Worm (Caenorhabditis elegans): ENCODE data around the gene cnt-2.

The cnt-2 gene

DNA sequence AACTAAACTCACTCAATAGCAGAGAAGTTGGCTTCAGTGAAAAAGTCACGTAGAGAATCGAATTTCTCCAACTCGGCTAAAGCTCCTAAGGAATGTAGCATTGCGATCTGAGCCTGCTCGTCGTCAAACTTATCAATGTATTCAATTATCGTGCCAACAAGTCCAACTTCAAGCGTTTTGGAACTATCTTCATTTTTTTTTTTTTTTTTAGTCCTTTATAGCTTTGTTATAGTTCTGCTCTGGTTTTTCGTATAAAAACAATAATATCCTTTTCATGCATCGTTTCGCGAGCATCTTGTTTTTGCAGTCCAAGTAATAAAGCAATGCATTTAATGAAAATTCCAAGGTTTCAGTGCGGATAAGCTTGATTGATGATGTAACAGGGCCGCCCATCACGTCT is 34.2 kb downstream of the cnt-2 start, which contains the start of gene Y39A1A.31:
Y39A1A.31 (minus strand) TSS at position 101 of the 400 bp plus-strand sequence.
- no peak for TF ChIP-seq pes-1 (GFP tag; IDR thresholded peaks at IDR 0.05)
- TF ChIP-seq ets-7 (tag; optimal IDR thresholded peaks at IDR 0.05), result no peak
- no peak for TF ChIP-seq tbx-11 (GFP tag; IDR thresholded peaks at IDR 0.05)
- TF ChIP-seq ceh-13 (GFP tag; optimal IDR thresholded peaks at IDR 0.05), result no peak

DNA sequence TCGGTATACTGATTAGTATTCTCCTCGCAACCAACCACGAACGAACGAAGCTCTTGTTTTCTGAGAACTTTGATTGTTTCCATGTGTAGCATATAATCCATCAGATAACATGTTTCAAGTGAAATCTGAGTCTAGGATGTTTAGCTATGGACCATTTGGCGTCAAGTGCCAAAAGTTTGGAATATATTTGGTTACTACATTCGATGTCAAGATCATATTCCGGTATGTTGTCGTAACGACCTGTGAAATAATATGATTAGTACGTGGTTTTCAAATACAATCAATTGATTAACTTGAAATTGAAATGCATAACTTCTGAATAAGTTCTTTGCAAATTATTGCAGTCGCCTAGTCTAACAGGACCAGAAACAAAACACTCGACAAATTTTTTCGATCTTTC is 36.2 kb downstream of the cnt-2 start, which contains the start of gene Y39A1A.17:
Y39A1A.17 (minus strand) TSS at position 101 of the 400 bp plus-strand sequence.
- TF ChIP-seq B0310.2 (tag; optimal IDR thresholded peaks at IDR 0.05) (no peak), sea-1 (GFP tag; conservative IDR thresholded peaks at IDR 0.05) (no peak), scrt-1 (GFP tag; IDR thresholded peaks at IDR 0.05) (no peak), tra-4 (tag; optimal IDR thresholded peaks at IDR 0.05) (no peak), F13C5.2 (tag; optimal IDR thresholded peaks at IDR 0.05) (no peak), hnd-1 (tag; optimal IDR thresholded peaks at IDR 0.05) (no peak), tbx-11 (GFP tag; IDR thresholded peaks at IDR 0.05) (no peak), hmg-4 (GFP tag; optimal IDR thresholded peaks at IDR 0.05) (no peak), ceh-13 (GFP tag; optimal IDR thresholded peaks at IDR 0.05) (no peak), tbx-37 (GFP tag; conservative IDR thresholded peaks at IDR 0.05) (no peak), flt-1 (GFP tag; IDR thresholded peaks at IDR 0.05) (no peak), ama-1 (optimal IDR thresholded peaks at IDR 0.05) (no peak), ceh-36 (tag; optimal IDR thresholded peaks at IDR 0.05) (no peak), hmbx-1 (tag; optimal IDR thresholded peaks at IDR 0.05) (no peak), pes-1 (GFP tag; IDR thresholded peaks at IDR 0.05) (no peak)

DNA sequence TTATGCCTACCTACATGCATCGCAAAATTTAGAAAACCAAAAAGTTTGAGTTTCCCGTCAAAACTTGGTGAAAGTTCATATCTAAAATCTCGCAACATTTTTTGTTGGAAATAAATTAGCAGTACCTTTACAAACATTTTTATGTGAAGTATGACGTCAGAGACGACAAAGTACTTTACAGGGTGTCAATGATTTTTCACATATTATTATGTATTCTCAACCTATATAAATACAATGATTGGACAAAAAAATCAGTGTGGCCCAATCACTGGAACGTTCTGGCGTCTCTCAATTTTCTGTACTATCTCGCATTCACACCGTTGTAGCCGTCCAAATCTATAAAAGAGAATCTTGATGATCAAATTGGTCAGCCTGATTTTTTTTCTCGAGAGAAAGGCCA is 39.5 kb downstream of the cnt-2 start, which contains the start of the genes Y39A1A.18 and fmo-3:
Y39A1A.18 (minus strand) TSS at position 192 of the 400 bp plus-strand sequence.
fmo-3 (plus strand) TSS at position 388 of the 400 bp plus-strand sequence.
- TF ChIP-seq hnd-1 (tag; optimal IDR thresholded peaks at IDR 0.05) (no peak), tbx-11 (GFP tag; IDR thresholded peaks at IDR 0.05) (no peak), sea-1 (GFP tag; conservative IDR thresholded peaks at IDR 0.05) (no peak), F13C5.2 (tag; optimal IDR thresholded peaks at IDR 0.05) (no peak), ceh-36 (tag; optimal IDR thresholded peaks at IDR 0.05) (no peak), tra-4 (tag; optimal IDR thresholded peaks at IDR 0.05) (no peak), ama-1 (optimal IDR thresholded peaks at IDR 0.05) (no peak), ets-7 (tag; optimal IDR thresholded peaks at IDR 0.05) (no peak), hmg-4 (GFP tag; optimal IDR thresholded peaks at IDR 0.05) (no peak), scrt-1 (GFP tag; IDR thresholded peaks at IDR 0.05) (no peak), aly-1 (tag; optimal IDR thresholded peaks at IDR 0.05) (no peak), hmbx-1 (tag; optimal IDR thresholded peaks at IDR 0.05) (no peak), ceh-13 (GFP tag; optimal IDR thresholded peaks at IDR 0.05) (no peak), B0310.2 (tag; optimal IDR thresholded peaks at IDR 0.05) (no peak), pes-1 (GFP tag; IDR thresholded peaks at IDR 0.05) (no peak), tbx-37 (GFP tag; conservative IDR thresholded peaks at IDR 0.05) (no peak), flt-1 (GFP tag; IDR thresholded peaks at IDR 0.05) (no peak)

DNA sequence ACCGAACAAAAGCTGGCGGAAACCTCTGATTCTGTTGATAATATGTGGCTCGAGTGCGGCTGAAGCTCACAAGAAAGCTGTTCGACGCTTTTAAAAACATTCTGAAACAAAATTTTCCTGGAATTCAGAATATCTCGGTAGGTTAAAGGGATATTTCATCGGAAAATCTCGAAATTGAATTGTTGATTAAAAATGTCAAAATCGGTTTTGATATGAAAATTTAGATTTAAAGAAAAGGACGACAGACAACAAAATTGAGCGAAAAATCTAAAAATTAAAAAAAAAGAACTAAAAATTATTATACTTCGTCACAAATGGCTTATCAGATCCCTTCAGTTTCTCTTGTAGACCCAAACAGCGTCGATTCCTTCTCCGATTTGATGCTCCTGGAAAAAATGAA is 45.6 kb downstream of the cnt-2 start, which contains the start of gene Y39A1A.20:
Y39A1A.20 (minus strand) TSS at position 101 of the 400 bp plus-strand sequence.
- TF ChIP-seq hmbx-1 (tag; optimal IDR thresholded peaks at IDR 0.05), result no peak
- TF ChIP-seq ama-1 (optimal IDR thresholded peaks at IDR 0.05), result no peak
- TF ChIP-seq tbx-37 (GFP tag; conservative IDR thresholded peaks at IDR 0.05), result no peak
- no peak for TF ChIP-seq hnd-1 (tag; optimal IDR thresholded peaks at IDR 0.05)
- no peak for TF ChIP-seq flt-1 (GFP tag; IDR thresholded peaks at IDR 0.05)
- no peak for TF ChIP-seq pes-1 (GFP tag; IDR thresholded peaks at IDR 0.05)
- TF ChIP-seq tra-4 (tag; optimal IDR thresholded peaks at IDR 0.05), result no peak
- no peak for TF ChIP-seq B0310.2 (tag; optimal IDR thresholded peaks at IDR 0.05)
- no peak for TF ChIP-seq ceh-36 (tag; optimal IDR thresholded peaks at IDR 0.05)
- TF ChIP-seq scrt-1 (GFP tag; IDR thresholded peaks at IDR 0.05), result no peak
- TF ChIP-seq aly-1 (tag; optimal IDR thresholded peaks at IDR 0.05), result no peak
- no peak for TF ChIP-seq ceh-13 (GFP tag; optimal IDR thresholded peaks at IDR 0.05)

DNA sequence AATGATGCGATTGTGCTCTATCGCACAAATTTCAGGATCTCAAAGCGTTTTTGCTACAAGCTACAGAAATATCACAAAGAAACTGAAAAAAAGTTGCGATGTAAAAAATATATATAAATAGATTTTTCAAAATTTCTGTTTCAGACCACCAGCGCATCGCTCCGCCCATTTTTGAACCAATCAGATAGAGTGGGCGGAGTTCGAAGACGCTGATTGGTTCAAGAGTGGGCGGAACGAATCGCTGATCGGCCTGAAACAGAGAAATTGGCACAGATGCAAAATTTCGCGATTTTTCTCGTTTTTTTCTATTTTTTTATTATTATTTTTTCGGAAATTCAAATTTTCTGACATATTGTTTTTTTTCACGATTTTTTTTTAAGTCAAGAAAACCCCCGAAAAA is 48.0 kb downstream of the cnt-2 start:
- TF ChIP-seq ceh-13 (GFP tag; optimal IDR thresholded peaks at IDR 0.05), result no peak
- no peak for TF ChIP-seq ceh-36 (tag; optimal IDR thresholded peaks at IDR 0.05)
- no peak for TF ChIP-seq tra-4 (tag; optimal IDR thresholded peaks at IDR 0.05)
- TF ChIP-seq hmg-4 (GFP tag; optimal IDR thresholded peaks at IDR 0.05), result no peak
- TF ChIP-seq pes-1 (GFP tag; IDR thresholded peaks at IDR 0.05), result no peak
- no peak for TF ChIP-seq tbx-11 (GFP tag; IDR thresholded peaks at IDR 0.05)
- no peak for TF ChIP-seq aly-1 (tag; optimal IDR thresholded peaks at IDR 0.05)
- no peak for TF ChIP-seq sea-1 (GFP tag; conservative IDR thresholded peaks at IDR 0.05)
- TF ChIP-seq ets-7 (tag; optimal IDR thresholded peaks at IDR 0.05), result no peak

DNA sequence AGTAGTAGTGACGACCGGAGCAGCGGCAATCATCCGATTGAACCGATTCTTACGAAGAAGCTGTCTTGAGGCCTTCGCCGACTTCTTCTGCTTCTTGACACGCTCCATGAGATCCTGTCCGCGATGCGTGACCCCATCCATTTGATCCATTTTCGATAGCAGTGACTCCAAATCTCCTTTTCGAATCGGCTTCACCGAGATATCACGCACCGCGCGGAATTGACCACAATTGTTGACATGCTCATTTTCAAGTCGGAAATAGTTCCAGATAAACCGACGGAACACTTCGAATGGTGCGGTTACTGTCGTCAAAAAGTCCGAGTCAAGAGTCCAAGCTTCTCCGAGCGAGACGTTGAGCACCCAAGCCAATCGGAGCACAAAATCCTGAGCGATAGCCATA is 49.0 kb downstream of the cnt-2 start:
- no peak for TF ChIP-seq tra-4 (tag; optimal IDR thresholded peaks at IDR 0.05)
- no peak for TF ChIP-seq ceh-36 (tag; optimal IDR thresholded peaks at IDR 0.05)
- TF ChIP-seq F13C5.2 (tag; optimal IDR thresholded peaks at IDR 0.05), result no peak
- no peak for TF ChIP-seq tbx-37 (GFP tag; conservative IDR thresholded peaks at IDR 0.05)
- no peak for TF ChIP-seq sea-1 (GFP tag; conservative IDR thresholded peaks at IDR 0.05)
- TF ChIP-seq tbx-11 (GFP tag; IDR thresholded peaks at IDR 0.05), result no peak
- TF ChIP-seq scrt-1 (GFP tag; IDR thresholded peaks at IDR 0.05), result no peak
- no peak for TF ChIP-seq pes-1 (GFP tag; IDR thresholded peaks at IDR 0.05)
- no peak for TF ChIP-seq flt-1 (GFP tag; IDR thresholded peaks at IDR 0.05)
- no peak for TF ChIP-seq ceh-13 (GFP tag; optimal IDR thresholded peaks at IDR 0.05)
- no peak for TF ChIP-seq aly-1 (tag; optimal IDR thresholded peaks at IDR 0.05)
- no peak for TF ChIP-seq ama-1 (optimal IDR thresholded peaks at IDR 0.05)

DNA sequence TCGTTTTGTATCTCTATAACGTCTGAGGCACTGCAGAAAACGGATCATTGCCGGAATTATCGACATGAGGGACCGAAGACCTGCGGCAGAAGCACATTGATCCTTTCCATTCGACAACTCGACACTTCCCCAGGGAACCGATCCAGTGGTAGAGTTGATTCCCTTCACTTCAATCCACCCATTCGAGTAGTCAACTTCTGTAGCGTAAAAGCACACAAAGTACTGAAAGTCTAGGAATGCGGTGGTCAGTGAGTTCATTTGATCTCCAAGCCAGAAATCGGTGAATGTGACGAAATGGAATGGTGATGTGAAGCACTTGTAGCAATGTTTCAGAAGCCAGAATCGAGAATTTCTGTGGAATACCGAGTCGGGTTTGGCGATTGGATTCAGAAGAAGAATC is 49.7 kb downstream of the cnt-2 start:
- no peak for TF ChIP-seq F13C5.2 (tag; optimal IDR thresholded peaks at IDR 0.05)
- TF ChIP-seq B0310.2 (tag; optimal IDR thresholded peaks at IDR 0.05), result no peak
- TF ChIP-seq hmbx-1 (tag; optimal IDR thresholded peaks at IDR 0.05), result no peak

DNA sequence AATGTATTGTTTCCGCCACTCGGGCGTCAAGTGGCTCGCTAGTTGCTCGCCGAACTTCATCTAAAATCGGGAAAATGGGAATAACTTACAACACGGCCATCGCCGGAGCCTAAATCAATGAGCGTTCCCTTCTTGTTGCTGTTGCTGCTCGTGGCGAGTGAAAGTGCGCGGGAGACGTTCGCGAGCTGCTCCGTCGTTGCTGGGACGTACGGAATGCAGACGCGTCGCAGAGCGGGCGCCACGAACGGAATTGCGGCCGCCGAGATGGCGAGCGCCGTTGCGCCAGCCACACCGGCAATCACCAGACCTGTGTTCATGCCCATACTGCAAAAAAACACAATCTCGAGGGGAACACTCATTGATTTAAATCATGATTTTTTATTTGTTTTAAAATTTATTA is 51.7 kb downstream of the cnt-2 start:
- TF ChIP-seq F13C5.2 (tag; optimal IDR thresholded peaks at IDR 0.05) (no peak), ama-1 (optimal IDR thresholded peaks at IDR 0.05) (no peak), flt-1 (GFP tag; IDR thresholded peaks at IDR 0.05) (no peak), ceh-13 (GFP tag; optimal IDR thresholded peaks at IDR 0.05) (no peak), tbx-11 (GFP tag; IDR thresholded peaks at IDR 0.05) (no peak), B0310.2 (tag; optimal IDR thresholded peaks at IDR 0.05) (no peak), ceh-36 (tag; optimal IDR thresholded peaks at IDR 0.05) (no peak), tra-4 (tag; optimal IDR thresholded peaks at IDR 0.05) (no peak), ets-7 (tag; optimal IDR thresholded peaks at IDR 0.05) (no peak), tbx-37 (GFP tag; conservative IDR thresholded peaks at IDR 0.05) (no peak), scrt-1 (GFP tag; IDR thresholded peaks at IDR 0.05) (no peak)
